Fruit fly (Drosophila melanogaster) whole organism, prepupa: ENCODE results near the gene dod.

ENCODE experiments used
- Blimp-1 ChIP-seq: fragments of 200-800 bp; sonication (Bioruptor generic); optimal IDR thresholded peaks from 3 replicates; lab custom pipeline; 2017; ENCODE audit warnings: missing biosample characterization, missing genetic modification characterization, mild to moderate bottlenecking, moderate library complexity, missing genetic modification reagents
- CG10669 ChIP-seq: fragments of 200-800 bp; sonication (Bioruptor generic); optimal IDR thresholded peaks from 3 replicates; lab custom pipeline; 2018; ENCODE audit warnings: missing biosample characterization, mild to moderate bottlenecking, missing genetic modification characterization, moderate library complexity
- CG11762 ChIP-seq: fragments of 200-800 bp; sonication (Bioruptor generic); optimal IDR thresholded peaks from 3 replicates; lab custom pipeline; 2016; ENCODE audit warnings: missing biosample characterization, missing genetic modification characterization; ENCODE audit not compliant: insufficient read depth
- CG11902 ChIP-seq: fragments of 200-800 bp; sonication (Bioruptor generic); optimal IDR thresholded peaks from 3 replicates; lab custom pipeline; 2016; ENCODE audit warnings: missing biosample characterization, missing genetic modification characterization
- CG15336 ChIP-seq: fragments of 200-800 bp; sonication (Bioruptor generic); IDR thresholded peaks from 2 replicates; pipeline ENCODE4 v1.3.6; 2022; ENCODE audit warnings: missing biosample characterization, missing genetic modification characterization
- CG1621 ChIP-seq: fragments of 200-800 bp; sonication (Bioruptor generic); optimal IDR thresholded peaks from 3 replicates; lab custom pipeline; 2018; ENCODE audit warnings: missing biosample characterization, mild to moderate bottlenecking, missing genetic modification characterization
- CG16779 ChIP-seq: fragments of 200-800 bp; sonication (Bioruptor generic); optimal IDR thresholded peaks from 3 replicates; lab custom pipeline; 2017; ENCODE audit warnings: missing biosample characterization, mild to moderate bottlenecking, missing genetic modification characterization
- CG3032 ChIP-seq: fragments of 200-800 bp; optimal IDR thresholded peaks from 2 replicates; lab custom pipeline; 2019; ENCODE audit warnings: missing biosample characterization, mild to moderate bottlenecking, missing genetic modification characterization, moderate library complexity
- CG31627 ChIP-seq: fragments of 200-800 bp; sonication (Bioruptor generic); optimal IDR thresholded peaks from 3 replicates; lab custom pipeline; 2016; ENCODE audit warnings: missing biosample characterization, missing genetic modification characterization
- CG32006 ChIP-seq: fragments of 200-800 bp; sonication (Bioruptor generic); optimal IDR thresholded peaks from 3 replicates; lab custom pipeline; 2017; ENCODE audit warnings: missing biosample characterization, mild to moderate bottlenecking, missing genetic modification characterization
- CG34406 ChIP-seq: fragments of 200-800 bp; sonication (Bioruptor generic); optimal IDR thresholded peaks from 3 replicates; lab custom pipeline; 2016; ENCODE audit warnings: missing biosample characterization, missing genetic modification characterization
- CG3919 ChIP-seq: fragments of 200-800 bp; sonication (Bioruptor generic); optimal IDR thresholded peaks from 3 replicates; lab custom pipeline; 2016; ENCODE audit warnings: missing biosample characterization, missing genetic modification characterization
- CG6276 ChIP-seq: fragments of 200-800 bp; sonication (Bioruptor generic); optimal IDR thresholded peaks from 2 replicates; lab custom pipeline; 2017; ENCODE audit warnings: missing biosample characterization, mild to moderate bottlenecking, missing genetic modification characterization
- CG6792 ChIP-seq: fragments of 200-800 bp; sonication (Bioruptor generic); optimal IDR thresholded peaks from 3 replicates; lab custom pipeline; 2016; ENCODE audit warnings: missing biosample characterization, missing genetic modification characterization
- CG6808 ChIP-seq: fragments of 200-800 bp; sonication (Bioruptor generic); optimal IDR thresholded peaks from 3 replicates; lab custom pipeline; 2017; ENCODE audit warnings: missing biosample characterization, missing genetic modification characterization, mild to moderate bottlenecking, moderate library complexity, missing genetic modification reagents
- CG7368 ChIP-seq: fragments of 200-800 bp; sonication (Bioruptor generic); optimal IDR thresholded peaks from 3 replicates; lab custom pipeline; 2016; ENCODE audit warnings: missing biosample characterization, missing genetic modification characterization
- CG8119 ChIP-seq: fragments of 200-800 bp; sonication (Bioruptor generic); IDR thresholded peaks from 3 replicates; pipeline ENCODE4 v1.3.6; 2022; ENCODE audit warnings: missing biosample characterization, missing genetic modification characterization
- CG8319 ChIP-seq: fragments of 200-800 bp; sonication (Bioruptor generic); optimal IDR thresholded peaks from 3 replicates; lab custom pipeline; 2016; ENCODE audit warnings: missing biosample characterization, missing genetic modification characterization
- CG8632 ChIP-seq: fragments of 200-800 bp; sonication (Bioruptor generic); optimal IDR thresholded peaks from 3 replicates; lab custom pipeline; 2016; ENCODE audit warnings: missing biosample characterization, missing genetic modification characterization
- Eip75B ChIP-seq: fragments of 200-800 bp; sonication (Bioruptor generic); optimal IDR thresholded peaks from 3 replicates; lab custom pipeline; 2016; ENCODE audit warnings: missing biosample characterization, missing genetic modification characterization
- Eip78C ChIP-seq: fragments of 200-800 bp; sonication (Bioruptor generic); peaks from one replicate; lab custom pipeline; 2016; ENCODE audit warnings: missing biosample characterization, missing genetic modification characterization
- Eip93F ChIP-seq: fragments of 200-800 bp; sonication (Bioruptor generic); optimal IDR thresholded peaks from 2 replicates; lab custom pipeline; 2016; ENCODE audit warnings: missing biosample characterization, mild to moderate bottlenecking, missing genetic modification characterization
- Ets21C ChIP-seq: fragments of 200-800 bp; sonication (Bioruptor generic); optimal IDR thresholded peaks from 3 replicates; lab custom pipeline; 2016; ENCODE audit warnings: missing biosample characterization, missing genetic modification characterization
- Ets96B ChIP-seq: fragments of 200-800 bp; optimal IDR thresholded peaks from 2 replicates; lab custom pipeline; 2019; ENCODE audit warnings: missing biosample characterization, mild to moderate bottlenecking, missing genetic modification characterization, moderate library complexity
- Gug ChIP-seq: fragments of 200-800 bp; sonication (Bioruptor generic); IDR thresholded peaks from 2 replicates; pipeline ENCODE4 v1.3.6; 2022; ENCODE audit warnings: missing biosample characterization, missing genetic modification characterization
- Hr38 ChIP-seq: sonication (Bioruptor generic); optimal IDR thresholded peaks from 2 replicates; lab custom pipeline; 2016; ENCODE audit warnings: missing biosample characterization, missing genetic modification characterization
- Hr39 ChIP-seq: fragments of 200-800 bp; sonication (Bioruptor generic); optimal IDR thresholded peaks from 2 replicates; lab custom pipeline; 2016; ENCODE audit warnings: missing biosample characterization, missing genetic modification characterization
- Hr4 ChIP-seq: fragments of 200-800 bp; sonication (Bioruptor generic); optimal IDR thresholded peaks from 3 replicates; lab custom pipeline; 2016; ENCODE audit warnings: missing biosample characterization, missing genetic modification characterization
- Lpt ChIP-seq: fragments of 200-800 bp; sonication (Bioruptor generic); optimal IDR thresholded peaks from 3 replicates; lab custom pipeline; 2016; ENCODE audit warnings: missing biosample characterization, missing genetic modification characterization
- Met ChIP-seq: fragments of 200-800 bp; sonication (Bioruptor generic); optimal IDR thresholded peaks from 3 replicates; lab custom pipeline; 2016; ENCODE audit warnings: missing biosample characterization, missing genetic modification characterization
- OdsH ChIP-seq: fragments of 200-800 bp; sonication (Bioruptor generic); optimal IDR thresholded peaks from 3 replicates; lab custom pipeline; 2016; ENCODE audit warnings: missing biosample characterization, missing genetic modification characterization
- Smox ChIP-seq: fragments of 200-800 bp; sonication (Bioruptor generic); optimal IDR thresholded peaks from 3 replicates; lab custom pipeline; 2016; ENCODE audit warnings: missing biosample characterization, missing genetic modification characterization
- Sox102F ChIP-seq: fragments of 200-800 bp; sonication (Bioruptor generic); optimal IDR thresholded peaks from 2 replicates; lab custom pipeline; 2016; ENCODE audit warnings: missing biosample characterization, mild to moderate bottlenecking, missing genetic modification characterization
- Sox14 ChIP-seq: fragments of 200-800 bp; sonication (Bioruptor generic); optimal IDR thresholded peaks from 3 replicates; lab custom pipeline; 2016; ENCODE audit warnings: missing biosample characterization, missing genetic modification characterization
- Sox15 ChIP-seq: fragments of 200-800 bp; sonication (Bioruptor generic); optimal IDR thresholded peaks from 3 replicates; lab custom pipeline; 2016; ENCODE audit warnings: missing biosample characterization, missing genetic modification characterization
- achi ChIP-seq: fragments of 200-800 bp; sonication (Bioruptor generic); optimal IDR thresholded peaks from 3 replicates; lab custom pipeline; 2016; ENCODE audit warnings: missing biosample characterization, missing genetic modification characterization
- acj6 ChIP-seq: fragments of 200-800 bp; sonication (Bioruptor generic); optimal IDR thresholded peaks from 3 replicates; lab custom pipeline; 2016; ENCODE audit warnings: missing biosample characterization, missing genetic modification characterization
- cyc ChIP-seq: fragments of 200-800 bp; sonication (Bioruptor generic); optimal IDR thresholded peaks from 3 replicates; lab custom pipeline; 2016; ENCODE audit warnings: missing biosample characterization, missing genetic modification characterization
- dac ChIP-seq: fragments of 200-800 bp; sonication (Bioruptor generic); optimal IDR thresholded peaks from 2 replicates; lab custom pipeline; 2017; ENCODE audit warnings: missing biosample characterization, mild to moderate bottlenecking, missing genetic modification characterization
- esn ChIP-seq: fragments of 200-800 bp; sonication (Bioruptor generic); optimal IDR thresholded peaks from 2 replicates; lab custom pipeline; 2016; ENCODE audit warnings: missing biosample characterization, mild to moderate bottlenecking, missing genetic modification characterization, moderate library complexity
- fkh ChIP-seq: fragments of 200-800 bp; sonication (Bioruptor generic); optimal IDR thresholded peaks from 3 replicates; lab custom pipeline; 2017; ENCODE audit warnings: missing biosample characterization, mild to moderate bottlenecking, missing genetic modification characterization, moderate library complexity
- lz ChIP-seq: fragments of 200-800 bp; sonication (Bioruptor generic); optimal IDR thresholded peaks from 3 replicates; lab custom pipeline; 2016; ENCODE audit warnings: missing biosample characterization, missing genetic modification characterization
- net ChIP-seq: fragments of 200-800 bp; sonication (Bioruptor generic); optimal IDR thresholded peaks from 3 replicates; lab custom pipeline; 2016; ENCODE audit warnings: missing biosample characterization, missing genetic modification characterization
- pdm3 ChIP-seq: fragments of 200-800 bp; sonication (Bioruptor generic); optimal IDR thresholded peaks from 3 replicates; lab custom pipeline; 2016; ENCODE audit warnings: missing biosample characterization, missing genetic modification characterization
- salr ChIP-seq, 2 experiments: fragments of 200-800 bp; sonication (Bioruptor generic); optimal IDR thresholded peaks; 3 replicates each; lab custom pipeline; 2016 to 2018; ENCODE audit warnings: missing biosample characterization in 2 of 2, missing genetic modification characterization in 2 of 2, mild to moderate bottlenecking in 1 of 2
- spab ChIP-seq: fragments of 200-800 bp; sonication (Bioruptor generic); optimal IDR thresholded peaks from 2 replicates; lab custom pipeline; 2017; ENCODE audit warnings: missing biosample characterization, mild to moderate bottlenecking, missing genetic modification characterization, missing genetic modification reagents
- ss ChIP-seq, 2 experiments: fragments of 200-800 bp; sonication (Bioruptor generic); optimal IDR thresholded peaks; 2 replicates in 1 of 2; 3 replicates in 1 of 2; lab custom pipeline; 2017 to 2018; ENCODE audit warnings: mild to moderate bottlenecking in 2 of 2, missing biosample characterization in 2 of 2, missing genetic modification characterization in 2 of 2, moderate library complexity in 1 of 2
- topi ChIP-seq: fragments of 200-800 bp; sonication (Bioruptor generic); optimal IDR thresholded peaks from 3 replicates; lab custom pipeline; 2016; ENCODE audit warnings: missing biosample characterization, missing genetic modification characterization
- vri ChIP-seq: fragments of 200-800 bp; sonication (Bioruptor generic); optimal IDR thresholded peaks from 3 replicates; lab custom pipeline; 2016; ENCODE audit warnings: missing biosample characterization, mild to moderate bottlenecking, missing genetic modification characterization

The dod gene

dm6 chrX:21339476-21339931 is 5.7 kb upstream of the dod start, which contains the start of the genes tty and fliI (continued):
- TF ChIP-seq net (GFP tag; lab: Kevin White, UChicago) (peak; percentile 84), CG8119 (peak; percentile 95), CG1621 (tag; lab: Kevin White, UChicago) (peak; percentile 88), CG6792 (GFP tag; lab: Kevin White, UChicago) (peak; percentile 84), Hr4 (GFP tag; lab: Kevin White, UChicago) (peak; percentile 90), salr (GFP tag; optimal IDR thresholded peaks at IDR 0.05; lab: Kevin White, UChicago) (peak; percentile 75 to 88), CG16779 (tag; lab: Kevin White, UChicago) (peak; percentile 95), cyc (GFP tag; lab: Kevin White, UChicago) (peak; percentile 91), fkh (no peak), Hr38 (peak; percentile 74), vri (peak; percentile 56)

dm6 chrX:21349800-21350309 is 4.7 kb downstream of the dod start, which contains the start of the genes peng and sol:
Gene peng (minus strand): TSS chrX:21349843.
Gene sol (plus strand): TSS chrX:21350280.
- TF ChIP-seq fkh (no peak), Gug (GFP tag; lab: Robert Waterston, UW) (peak; percentile 53; the same call in 1 of the 2 replicates), cyc (GFP tag; lab: Kevin White, UChicago) (peak; percentile 75), Hr38 (no peak), Met (GFP tag; lab: Kevin White, UChicago) (peak; percentile 81), Blimp-1 (GFP tag; lab: Kevin White, UChicago) (no peak), pdm3 (GFP tag; lab: Kevin White, UChicago) (peak; percentile 86), dac (GFP tag; lab: Kevin White, UChicago) (peak; percentile 50), Eip75B (peak; percentile 77), Smox (peak; percentile 78), Lpt (peak; percentile 51), Eip93F (no peak), lz (GFP tag; lab: Kevin White, UChicago) (peak; percentile 84), CG31627 (GFP tag; lab: Kevin White, UChicago) (peak; percentile 83), CG3919 (GFP tag; lab: Kevin White, UChicago) (peak; percentile 72), vri (no peak), Hr39 (GFP tag; lab: Kevin White, UChicago) (peak; percentile 87), CG6276 (GFP tag; lab: Kevin White, UChicago) (no peak), CG11762 (GFP tag; lab: Kevin White, UChicago) (peak; percentile 66), ss (GFP tag; optimal IDR thresholded peaks at IDR 0.05; lab: Kevin White, UChicago) (no peak), CG32006 (GFP tag; lab: Kevin White, UChicago) (peak; percentile 78), achi (GFP tag; lab: Kevin White, UChicago) (peak; percentile 70), CG11902 (GFP tag; lab: Kevin White, UChicago) (peak; percentile 49), CG8632 (peak; percentile 70), OdsH (GFP tag; lab: Kevin White, UChicago) (no peak), Sox102F (peak; percentile 72), topi (GFP tag; lab: Kevin White, UChicago) (peak; percentile 79), CG1621 (tag; lab: Kevin White, UChicago) (peak; percentile 28), spab (no peak), CG3032 (tag; lab: Kevin White, UChicago) (peak; percentile 66), CG6792 (GFP tag; lab: Kevin White, UChicago) (peak; percentile 70), esn (GFP tag; lab: Kevin White, UChicago) (peak; percentile 82), CG34406 (GFP tag; lab: Kevin White, UChicago) (peak; percentile 63), Ets21C (GFP tag; lab: Kevin White, UChicago) (peak; percentile 71), Ets96B (tag; lab: Kevin White, UChicago) (peak; percentile 60), CG6808 (peak; percentile 53), Eip78C (GFP tag; lab: Kevin White, UChicago) (peak; percentile 93), Sox15 (GFP tag; lab: Kevin White, UChicago) (peak; percentile 61), CG7368 (GFP tag; lab: Kevin White, UChicago) (peak; percentile 19), Sox14 (GFP tag; lab: Kevin White, UChicago) (peak; percentile 75), CG8319 (GFP tag; lab: Kevin White, UChicago) (peak; percentile 51), CG10669 (peak; percentile 65), CG15336 (GFP tag; lab: Robert Waterston, UW) (peak; percentile 74), acj6 (GFP tag; lab: Kevin White, UChicago) (peak; percentile 71)
